Worm (Caenorhabditis elegans) whole organism, L1 larva: ENCODE results near the gene Y53G8AL.1.

ENCODE experiments used
- C16A3.4 ChIP-seq: fragments of 150-350 bp; optimal IDR thresholded peaks from 2 replicates; lab custom pipeline; 2014; ENCODE audit warnings: missing biosample characterization, missing genetic modification characterization
- F16B12.6 ChIP-seq: fragments of 150-350 bp; optimal IDR thresholded peaks from 2 replicates; lab custom pipeline; 2014; ENCODE audit warnings: missing biosample characterization, missing genetic modification characterization
- Y116A8C.19 ChIP-seq: sonication (generic microtip); optimal IDR thresholded peaks from 2 replicates; lab custom pipeline; 2016; ENCODE audit warnings: missing compliant biosample characterization, missing genetic modification characterization, borderline replicate concordance
- aha-1 ChIP-seq: fragments of 150-350 bp; optimal IDR thresholded peaks from 2 replicates; lab custom pipeline; 2014; ENCODE audit warnings: missing biosample characterization, missing genetic modification characterization
- aly-2 ChIP-seq: fragments of 150-350 bp; optimal IDR thresholded peaks from 2 replicates; lab custom pipeline; 2014; ENCODE audit warnings: missing biosample characterization, missing genetic modification characterization
- blmp-1 ChIP-seq: fragments of 150-350 bp; optimal IDR thresholded peaks from 2 replicates; lab custom pipeline; 2014; ENCODE audit warnings: missing biosample characterization, missing genetic modification characterization
- ceh-63 ChIP-seq: fragments of 200-800 bp; sonication (Bioruptor generic); optimal IDR thresholded peaks from 2 replicates; lab custom pipeline; 2018; ENCODE audit warnings: mild to moderate bottlenecking, missing genetic modification characterization, missing compliant biosample characterization
- ceh-88 ChIP-seq: fragments of 200-800 bp; sonication (Bioruptor generic); IDR thresholded peaks from 2 replicates; pipeline ENCODE4 v1.3.6; 2022; ENCODE audit warnings: missing genetic modification characterization, missing compliant biosample characterization
- ceh-90 ChIP-seq: sonication (generic microtip); optimal IDR thresholded peaks from 2 replicates; lab custom pipeline; 2016; ENCODE audit warnings: missing genetic modification characterization, missing compliant biosample characterization
- ces-1 ChIP-seq: fragments of 150-350 bp; optimal IDR thresholded peaks from 2 replicates; lab custom pipeline; 2014; ENCODE audit warnings: missing biosample characterization, missing genetic modification reagents, missing genetic modification characterization
- dpl-1 ChIP-seq, 3 experiments: fragments of 150-350 bp in 2 of 3; sonication (generic microtip) in 1 of 3; optimal IDR thresholded peaks; 2 replicates each; lab custom pipeline; 2014 to 2017; ENCODE audit warnings: missing biosample characterization in 3 of 3, missing genetic modification characterization in 3 of 3, missing genetic modification reagents in 3 of 3
- dsc-1 ChIP-seq: sonication (generic microtip); optimal IDR thresholded peaks from 2 replicates; lab custom pipeline; 2016; ENCODE audit warnings: mild to moderate bottlenecking, missing genetic modification characterization, missing compliant biosample characterization
- efl-1 ChIP-seq, 4 experiments: fragments of 150-350 bp; optimal IDR thresholded peaks in 3 of 4; peaks in 1 of 4; 1 replicate in 1 of 4; 2 replicates in 3 of 4; lab custom pipeline; 2014; ENCODE audit warnings: missing biosample characterization in 2 of 4, missing genetic modification characterization in 2 of 4, missing genetic modification reagents in 2 of 4
- egl-27 ChIP-seq, 2 experiments: fragments of 150-350 bp in 1 of 2; sonication (generic microtip); optimal IDR thresholded peaks; 3 replicates each; lab custom pipeline; 2017 to 2018; ENCODE audit warnings: missing biosample characterization in 2 of 2, missing genetic modification characterization in 2 of 2, missing genetic modification reagents in 2 of 2
- elt-2 ChIP-seq: sonication (generic microtip); optimal IDR thresholded peaks from 2 replicates; lab custom pipeline; 2016; ENCODE audit warnings: missing genetic modification characterization, mild to moderate bottlenecking, inconsistent platforms, missing compliant biosample characterization, missing genetic modification reagents
- elt-3 ChIP-seq, 6 experiments: fragments of 150-350 bp in 1 of 6; sonication (generic microtip); optimal IDR thresholded peaks; 2 replicates each; lab custom pipeline; 2017 to 2018; ENCODE audit warnings: missing biosample characterization in 6 of 6, missing genetic modification characterization in 6 of 6, inconsistent platforms in 1 of 6
- ets-5 ChIP-seq: fragments of 200-800 bp; sonication (Bioruptor generic); IDR thresholded peaks from 2 replicates; pipeline ENCODE4 v1.3.6; 2022; ENCODE audit warnings: missing genetic modification characterization, missing compliant biosample characterization
- fkh-10 ChIP-seq: sonication (generic microtip); optimal IDR thresholded peaks from 2 replicates; lab custom pipeline; 2017; ENCODE audit warnings: missing biosample characterization, missing genetic modification reagents, missing genetic modification characterization
- fos-1 ChIP-seq: fragments of 150-350 bp; optimal IDR thresholded peaks from 2 replicates; lab custom pipeline; 2014; ENCODE audit warnings: missing biosample characterization, missing genetic modification characterization
- hlh-4 ChIP-seq: sonication (generic microtip); optimal IDR thresholded peaks from 2 replicates; lab custom pipeline; 2016; ENCODE audit warnings: mild to moderate bottlenecking, missing genetic modification characterization, missing compliant biosample characterization
- irx-1 ChIP-seq: sonication (generic microtip); optimal IDR thresholded peaks from 2 replicates; lab custom pipeline; 2016; ENCODE audit warnings: missing genetic modification characterization, missing compliant biosample characterization
- isw-1 ChIP-seq: fragments of 200-800 bp; sonication (Bioruptor generic); IDR thresholded peaks from 2 replicates; pipeline ENCODE4 v1.3.6; 2022; ENCODE audit warnings: missing genetic modification characterization, missing compliant biosample characterization
- lin-14 ChIP-seq: fragments of 200-800 bp; sonication (Bioruptor generic); optimal IDR thresholded peaks from 2 replicates; lab custom pipeline; 2018; ENCODE audit warnings: mild to moderate bottlenecking, missing genetic modification characterization, moderate library complexity, missing compliant biosample characterization
- lin-35 ChIP-seq, 2 experiments: fragments of 150-350 bp; optimal IDR thresholded peaks; 2 replicates each; lab custom pipeline; 2014; ENCODE audit warnings: missing biosample characterization in 2 of 2, missing genetic modification characterization in 2 of 2, missing genetic modification reagents in 2 of 2
- lin-39 ChIP-seq: fragments of 150-350 bp; optimal IDR thresholded peaks from 2 replicates; lab custom pipeline; 2014; ENCODE audit warnings: missing biosample characterization, missing genetic modification reagents, missing genetic modification characterization
- mdl-1 ChIP-seq, 2 experiments: fragments of 150-350 bp; optimal IDR thresholded peaks; 2 replicates each; lab custom pipeline; 2014 to 2017; ENCODE audit warnings: missing biosample characterization in 2 of 2, missing genetic modification characterization in 2 of 2, inconsistent platforms in 1 of 2
- nhr-11 ChIP-seq: fragments of 150-350 bp; optimal IDR thresholded peaks from 2 replicates; lab custom pipeline; 2014; ENCODE audit warnings: missing biosample characterization, missing genetic modification characterization
- nhr-19 ChIP-seq: fragments of 200-800 bp; sonication (Bioruptor generic); conservative IDR thresholded peaks from 2 replicates; pipeline ENCODE4 v1.3.6; 2022; ENCODE audit warnings: missing genetic modification characterization, missing compliant biosample characterization
- nhr-20 ChIP-seq: sonication (generic microtip); optimal IDR thresholded peaks from 2 replicates; lab custom pipeline; 2016; ENCODE audit warnings: mild to moderate bottlenecking, missing genetic modification characterization, missing compliant biosample characterization
- nhr-47 ChIP-seq: sonication (generic microtip); optimal IDR thresholded peaks from 2 replicates; lab custom pipeline; 2016; ENCODE audit warnings: mild to moderate bottlenecking, missing genetic modification characterization, moderate library complexity, missing compliant biosample characterization
- nhr-71 ChIP-seq: sonication (generic microtip); optimal IDR thresholded peaks from 2 replicates; lab custom pipeline; 2016; ENCODE audit warnings: mild to moderate bottlenecking, missing genetic modification characterization, moderate library complexity, missing compliant biosample characterization
- nhr-84 ChIP-seq: sonication (generic microtip); optimal IDR thresholded peaks from 2 replicates; lab custom pipeline; 2017; ENCODE audit warnings: missing biosample characterization, missing genetic modification characterization
- nhr-85 ChIP-seq: sonication (generic microtip); peaks from one replicate; lab custom pipeline; 2016; ENCODE audit warnings: missing genetic modification characterization, inconsistent platforms, missing compliant biosample characterization
- pag-3 ChIP-seq: sonication (generic microtip); optimal IDR thresholded peaks from 2 replicates; lab custom pipeline; 2017; ENCODE audit warnings: missing genetic modification characterization, mild to moderate bottlenecking, missing compliant biosample characterization, antibody characterized with exemption, borderline replicate concordance; ENCODE audit not compliant: insufficient read depth
- pax-3 ChIP-seq: fragments of 200-800 bp; sonication (Bioruptor generic); optimal IDR thresholded peaks from 2 replicates; lab custom pipeline; 2018; ENCODE audit warnings: mild to moderate bottlenecking, missing genetic modification characterization, moderate library complexity, missing compliant biosample characterization
- rnt-1 ChIP-seq: sonication (generic microtip); optimal IDR thresholded peaks from 2 replicates; lab custom pipeline; 2016; ENCODE audit warnings: mild to moderate bottlenecking, missing genetic modification characterization, moderate library complexity, missing compliant biosample characterization
- skn-1 ChIP-seq: fragments of 150-350 bp; optimal IDR thresholded peaks from 2 replicates; lab custom pipeline; 2014; ENCODE audit warnings: missing biosample characterization, missing genetic modification characterization
- snpc-4 ChIP-seq: fragments of 150-350 bp; optimal IDR thresholded peaks from 2 replicates; lab custom pipeline; 2014; ENCODE audit warnings: missing biosample characterization, missing genetic modification characterization
- sptf-1 ChIP-seq: fragments of 150-350 bp; optimal IDR thresholded peaks from 2 replicates; lab custom pipeline; 2014; ENCODE audit warnings: missing biosample characterization, missing genetic modification characterization
- sup-37 ChIP-seq: fragments of 200-800 bp; sonication (Bioruptor generic); optimal IDR thresholded peaks from 2 replicates; lab custom pipeline; 2018; ENCODE audit warnings: mild to moderate bottlenecking, missing genetic modification characterization, missing compliant biosample characterization
- swsn-7 ChIP-seq: sonication (generic microtip); optimal IDR thresholded peaks from 2 replicates; lab custom pipeline; 2016; ENCODE audit warnings: missing genetic modification characterization, missing compliant biosample characterization
- tbx-2 ChIP-seq: sonication (generic microtip); optimal IDR thresholded peaks from 2 replicates; lab custom pipeline; 2016; ENCODE audit warnings: missing genetic modification characterization, missing compliant biosample characterization
- tlp-1 ChIP-seq: fragments of 150-350 bp; optimal IDR thresholded peaks from 2 replicates; lab custom pipeline; 2014; ENCODE audit warnings: missing biosample characterization, missing genetic modification characterization
- unc-130 ChIP-seq: fragments of 150-350 bp; optimal IDR thresholded peaks from 2 replicates; lab custom pipeline; 2017; ENCODE audit warnings: missing biosample characterization, missing genetic modification characterization, inconsistent platforms
- unc-30 ChIP-seq: sonication (generic microtip); optimal IDR thresholded peaks from 2 replicates; lab custom pipeline; 2017; ENCODE audit warnings: missing biosample characterization, missing genetic modification characterization
- unc-98 ChIP-seq: fragments of 200-800 bp; sonication (Bioruptor generic); IDR thresholded peaks from 2 replicates; pipeline ENCODE4 v1.3.6; 2022; ENCODE audit warnings: missing genetic modification characterization, missing compliant biosample characterization
- vab-15 ChIP-seq: sonication (generic microtip); optimal IDR thresholded peaks from 2 replicates; lab custom pipeline; 2017; ENCODE audit warnings: missing genotype, mild to moderate bottlenecking, missing genetic modification characterization, missing compliant biosample characterization
- zag-1 ChIP-seq: fragments of 150-350 bp; optimal IDR thresholded peaks from 2 replicates; lab custom pipeline; 2014; ENCODE audit warnings: missing biosample characterization, missing genetic modification characterization
- zip-4 ChIP-seq: fragments of 200-800 bp; sonication (Bioruptor generic); optimal IDR thresholded peaks from 2 replicates; lab custom pipeline; 2018; ENCODE audit warnings: mild to moderate bottlenecking, missing genetic modification characterization, moderate library complexity, missing compliant biosample characterization
- ztf-11 ChIP-seq, 2 experiments: sonication (generic microtip); optimal IDR thresholded peaks; 2 replicates each; lab custom pipeline; 2016 to 2017; ENCODE audit warnings: missing genetic modification characterization in 2 of 2, missing biosample characterization in 1 of 2, missing compliant biosample characterization in 1 of 2
- ztf-4 ChIP-seq: fragments of 150-350 bp; optimal IDR thresholded peaks from 2 replicates; lab custom pipeline; 2014; ENCODE audit warnings: missing biosample characterization, missing genetic modification characterization

The Y53G8AL.1 gene

ce11 chrIII:3219050-3219449, 13.9 kb upstream of the Y53G8AL.1 start, which contains the start of gene frm-8:
Gene frm-8, minus strand, starts transcription at chrIII:3219150.
- TF ChIP-seq egl-27 (tag; optimal IDR thresholded peaks at IDR 0.05; lab: Kevin White, UChicago), result no peak
- TF ChIP-seq Y116A8C.19 (tag; lab: Kevin White, UChicago), result no peak
- no peak for TF ChIP-seq nhr-47 (tag; lab: Kevin White, UChicago)
- no peak for TF ChIP-seq zag-1
- TF ChIP-seq elt-3 (tag; optimal IDR thresholded peaks at IDR 0.05; lab: Kevin White, UChicago), result no peak
- no peak for TF ChIP-seq lin-39 (tag; lab: Kevin White, UChicago)
- no peak for TF ChIP-seq elt-2 (tag; lab: Kevin White, UChicago)
- TF ChIP-seq ceh-90 (tag; lab: Kevin White, UChicago), result no peak
- no peak for TF ChIP-seq aly-2

- no peak for TF ChIP-seq pag-3 (tag; lab: Kevin White, UChicago)
- TF ChIP-seq ets-5, result no peak
- TF ChIP-seq nhr-84 (tag; lab: Kevin White, UChicago), result no peak
- TF ChIP-seq fos-1, result no peak
- TF ChIP-seq snpc-4, result no peak
- TF ChIP-seq blmp-1 (tag; lab: Kevin White, UChicago), result no peak
- no peak for TF ChIP-seq zag-1
- no peak for TF ChIP-seq irx-1
- TF ChIP-seq ces-1 (GFP tag; lab: Kevin White, UChicago), result no peak
- no peak for TF ChIP-seq tlp-1 (tag; lab: Kevin White, UChicago)
- no peak for TF ChIP-seq ceh-63 (GFP tag; lab: Kevin White, UChicago)
- no peak for TF ChIP-seq ztf-4 (tag; lab: Kevin White, UChicago)
- TF ChIP-seq tbx-2 (tag; lab: Kevin White, UChicago), result peak; percentile 49
- TF ChIP-seq unc-130, result no peak
- no peak for TF ChIP-seq hlh-4 (tag; lab: Kevin White, UChicago)
- TF ChIP-seq sptf-1, result no peak
- TF ChIP-seq fkh-10 (GFP tag; lab: Kevin White, UChicago), result peak; percentile 5
- TF ChIP-seq ztf-11 (tag; optimal IDR thresholded peaks at IDR 0.05; lab: Kevin White, UChicago), result no peak
- no peak for TF ChIP-seq sup-37
- 0 out of 2 replicates have a peak, but pooled peaks have one; percentile 19 for TF ChIP-seq isw-1 (GFP tag; lab: Robert Waterston, UW)
- TF ChIP-seq unc-98 (GFP tag; lab: Robert Waterston, UW), result no peak
- peak; percentile 37 to 44 for TF ChIP-seq efl-1 (optimal IDR thresholded peaks at IDR 0.05; lab: Kevin White, UChicago)
- no peak for TF ChIP-seq efl-1 (GFP tag; optimal IDR thresholded peaks at IDR 0.05 in 1 of 2; lab: Kevin White, UChicago)
- TF ChIP-seq vab-15, result no peak
- no peak for TF ChIP-seq nhr-11 (tag; lab: Kevin White, UChicago)
- TF ChIP-seq lin-35 (GFP tag; optimal IDR thresholded peaks at IDR 0.05; lab: Kevin White, UChicago), result no peak
- no peak for TF ChIP-seq ceh-88
- peak; percentile 1 for TF ChIP-seq dsc-1 (tag; lab: Kevin White, UChicago)
- TF ChIP-seq nhr-71, result peak; percentile 59
- peak; percentile 89 for TF ChIP-seq lin-14 (GFP tag; lab: Kevin White, UChicago)
- peak; percentile 59 for TF ChIP-seq nhr-47 (tag; lab: Kevin White, UChicago)
- no peak for TF ChIP-seq nhr-85 (tag; lab: Kevin White, UChicago)
- TF ChIP-seq dpl-1 (GFP tag; optimal IDR thresholded peaks at IDR 0.05; lab: Kevin White, UChicago), result peak in 1 of 3 experiments; percentile 15
- TF ChIP-seq mdl-1 (tag; optimal IDR thresholded peaks at IDR 0.05; lab: Kevin White, UChicago), result no peak
- no peak for TF ChIP-seq elt-2 (tag; lab: Kevin White, UChicago)
- TF ChIP-seq zip-4 (GFP tag; lab: Kevin White, UChicago), result no peak
- no peak for TF ChIP-seq aha-1 (tag; lab: Kevin White, UChicago)
- TF ChIP-seq C16A3.4 (tag; lab: Kevin White, UChicago), result no peak
- no peak for TF ChIP-seq skn-1 (tag; lab: Kevin White, UChicago)
- TF ChIP-seq nhr-20 (tag; lab: Kevin White, UChicago), result no peak
- TF ChIP-seq unc-30 (tag; lab: Kevin White, UChicago), result no peak
- no peak for TF ChIP-seq F16B12.6 (tag; lab: Kevin White, UChicago)
- no peak for TF ChIP-seq pax-3 (tag; lab: Kevin White, UChicago)
- TF ChIP-seq nhr-19, result no peak
- peak; percentile 50 for TF ChIP-seq swsn-7 (tag; lab: Kevin White, UChicago)
- TF ChIP-seq rnt-1 (tag; lab: Kevin White, UChicago), result no peak
These were observed 12.6 kb upstream of the Y53G8AL.1 start for ce11 chrIII:3220287-3220686.
